Worm (Caenorhabditis elegans) whole organism, L1 larva: ENCODE data around the gene rpap-3.
A peak's percentile ranks its signal among the peaks of the same experiment; 100 is the strongest.

Experiments used
- C16A3.4 ChIP-seq: fragments of 150-350 bp; optimal IDR thresholded peaks from 2 replicates; lab custom pipeline; 2014; ENCODE audit warnings: missing biosample characterization, missing genetic modification characterization
- aly-2 ChIP-seq: fragments of 150-350 bp; optimal IDR thresholded peaks from 2 replicates; lab custom pipeline; 2014; ENCODE audit warnings: missing biosample characterization, missing genetic modification characterization
- blmp-1 ChIP-seq: fragments of 150-350 bp; optimal IDR thresholded peaks from 2 replicates; lab custom pipeline; 2014; ENCODE audit warnings: missing biosample characterization, missing genetic modification characterization
- ceh-88 ChIP-seq: fragments of 200-800 bp; sonication (Bioruptor generic); IDR thresholded peaks from 2 replicates; pipeline ENCODE4 v1.3.6; 2022; ENCODE audit warnings: missing genetic modification characterization, missing compliant biosample characterization
- ces-1 ChIP-seq: fragments of 150-350 bp; optimal IDR thresholded peaks from 2 replicates; lab custom pipeline; 2014; ENCODE audit warnings: missing biosample characterization, missing genetic modification reagents, missing genetic modification characterization
- dpl-1 ChIP-seq, 3 experiments: fragments of 150-350 bp in 2 of 3; sonication (generic microtip) in 1 of 3; optimal IDR thresholded peaks; 2 replicates each; lab custom pipeline; 2014 to 2017; ENCODE audit warnings: missing biosample characterization in 3 of 3, missing genetic modification characterization in 3 of 3, missing genetic modification reagents in 3 of 3
- dsc-1 ChIP-seq: sonication (generic microtip); optimal IDR thresholded peaks from 2 replicates; lab custom pipeline; 2016; ENCODE audit warnings: mild to moderate bottlenecking, missing genetic modification characterization, missing compliant biosample characterization
- efl-1 ChIP-seq, 4 experiments: fragments of 150-350 bp; optimal IDR thresholded peaks in 3 of 4; peaks in 1 of 4; 1 replicate in 1 of 4; 2 replicates in 3 of 4; lab custom pipeline; 2014; ENCODE audit warnings: missing biosample characterization in 2 of 4, missing genetic modification characterization in 2 of 4, missing genetic modification reagents in 2 of 4
- efl-3 ChIP-seq: fragments of 200-800 bp; sonication (Bioruptor generic); optimal IDR thresholded peaks from 2 replicates; lab custom pipeline; 2018; ENCODE audit warnings: mild to moderate bottlenecking, missing genetic modification characterization, missing compliant biosample characterization
- egl-27 ChIP-seq, 2 experiments: fragments of 150-350 bp in 1 of 2; sonication (generic microtip); optimal IDR thresholded peaks; 3 replicates each; lab custom pipeline; 2017 to 2018; ENCODE audit warnings: missing biosample characterization in 2 of 2, missing genetic modification characterization in 2 of 2, missing genetic modification reagents in 2 of 2
- elt-2 ChIP-seq: sonication (generic microtip); optimal IDR thresholded peaks from 2 replicates; lab custom pipeline; 2016; ENCODE audit warnings: missing genetic modification characterization, mild to moderate bottlenecking, inconsistent platforms, missing compliant biosample characterization, missing genetic modification reagents
- ets-5 ChIP-seq: fragments of 200-800 bp; sonication (Bioruptor generic); IDR thresholded peaks from 2 replicates; pipeline ENCODE4 v1.3.6; 2022; ENCODE audit warnings: missing genetic modification characterization, missing compliant biosample characterization
- fkh-10 ChIP-seq: sonication (generic microtip); optimal IDR thresholded peaks from 2 replicates; lab custom pipeline; 2017; ENCODE audit warnings: missing biosample characterization, missing genetic modification reagents, missing genetic modification characterization
- fkh-4 ChIP-seq: sonication (generic microtip); optimal IDR thresholded peaks from 2 replicates; lab custom pipeline; 2016; ENCODE audit warnings: missing compliant biosample characterization, missing genetic modification characterization, borderline replicate concordance
- fkh-8 ChIP-seq: sonication (generic microtip); optimal IDR thresholded peaks from 2 replicates; lab custom pipeline; 2016; ENCODE audit warnings: mild to moderate bottlenecking, missing genetic modification characterization, missing compliant biosample characterization
- grh-1 ChIP-seq: fragments of 200-800 bp; sonication (Bioruptor generic); IDR thresholded peaks from 2 replicates; pipeline ENCODE4 v1.3.6; 2022; ENCODE audit warnings: missing genetic modification reagents, missing genetic modification characterization, missing compliant biosample characterization
- hlh-17 ChIP-seq: fragments of 200-800 bp; sonication (Bioruptor generic); optimal IDR thresholded peaks from 2 replicates; lab custom pipeline; 2018; ENCODE audit warnings: missing genetic modification characterization, mild to moderate bottlenecking, missing compliant biosample characterization, moderate library complexity, borderline replicate concordance
- hpl-2 ChIP-seq: fragments of 150-350 bp; optimal IDR thresholded peaks from 2 replicates; lab custom pipeline; 2014; ENCODE audit warnings: missing biosample characterization, missing genetic modification reagents, missing genetic modification characterization
- isw-1 ChIP-seq: fragments of 200-800 bp; sonication (Bioruptor generic); IDR thresholded peaks from 2 replicates; pipeline ENCODE4 v1.3.6; 2022; ENCODE audit warnings: missing genetic modification characterization, missing compliant biosample characterization
- lin-13 ChIP-seq: fragments of 150-350 bp; optimal IDR thresholded peaks from 2 replicates; lab custom pipeline; 2014; ENCODE audit warnings: missing biosample characterization, missing genetic modification reagents, missing genetic modification characterization
- lin-14 ChIP-seq: fragments of 200-800 bp; sonication (Bioruptor generic); optimal IDR thresholded peaks from 2 replicates; lab custom pipeline; 2018; ENCODE audit warnings: mild to moderate bottlenecking, missing genetic modification characterization, moderate library complexity, missing compliant biosample characterization
- lin-15B ChIP-seq: fragments of 150-350 bp; sonication (generic microtip); optimal IDR thresholded peaks from 3 replicates; lab custom pipeline; 2014; ENCODE audit warnings: missing biosample characterization, missing genetic modification characterization
- lin-35 ChIP-seq, 2 experiments: fragments of 150-350 bp; optimal IDR thresholded peaks; 2 replicates each; lab custom pipeline; 2014; ENCODE audit warnings: missing biosample characterization in 2 of 2, missing genetic modification characterization in 2 of 2, missing genetic modification reagents in 2 of 2
- lir-3 ChIP-seq: sonication (generic microtip); optimal IDR thresholded peaks from 2 replicates; lab custom pipeline; 2016; ENCODE audit warnings: mild to moderate bottlenecking, missing genetic modification characterization, moderate library complexity, missing compliant biosample characterization; ENCODE audit not compliant: poor library complexity
- lsy-2 ChIP-seq, 2 experiments: fragments of 150-350 bp; optimal IDR thresholded peaks; 2 replicates each; lab custom pipeline; 2014; ENCODE audit warnings: missing biosample characterization in 2 of 2, missing genetic modification characterization in 2 of 2
- mdl-1 ChIP-seq, 2 experiments: fragments of 150-350 bp; optimal IDR thresholded peaks; 2 replicates each; lab custom pipeline; 2014 to 2017; ENCODE audit warnings: missing biosample characterization in 2 of 2, missing genetic modification characterization in 2 of 2, inconsistent platforms in 1 of 2
- mep-1 ChIP-seq: fragments of 150-350 bp; optimal IDR thresholded peaks from 2 replicates; lab custom pipeline; 2014; ENCODE audit warnings: missing biosample characterization, missing genetic modification characterization
- nhr-20 ChIP-seq: sonication (generic microtip); optimal IDR thresholded peaks from 2 replicates; lab custom pipeline; 2016; ENCODE audit warnings: mild to moderate bottlenecking, missing genetic modification characterization, missing compliant biosample characterization
- nhr-71 ChIP-seq: sonication (generic microtip); optimal IDR thresholded peaks from 2 replicates; lab custom pipeline; 2016; ENCODE audit warnings: mild to moderate bottlenecking, missing genetic modification characterization, moderate library complexity, missing compliant biosample characterization
- nhr-76 ChIP-seq: sonication (generic microtip); optimal IDR thresholded peaks from 2 replicates; lab custom pipeline; 2017; ENCODE audit warnings: missing biosample characterization, missing genetic modification characterization
- nhr-85 ChIP-seq: sonication (generic microtip); peaks from one replicate; lab custom pipeline; 2016; ENCODE audit warnings: missing genetic modification characterization, inconsistent platforms, missing compliant biosample characterization
- nhr-90 ChIP-seq: sonication (generic microtip); optimal IDR thresholded peaks from 2 replicates; lab custom pipeline; 2016; ENCODE audit warnings: mild to moderate bottlenecking, missing genetic modification characterization, missing compliant biosample characterization; ENCODE audit not compliant: poor library complexity
- pax-3 ChIP-seq: fragments of 200-800 bp; sonication (Bioruptor generic); optimal IDR thresholded peaks from 2 replicates; lab custom pipeline; 2018; ENCODE audit warnings: mild to moderate bottlenecking, missing genetic modification characterization, moderate library complexity, missing compliant biosample characterization
- pqm-1 ChIP-seq: sonication (generic microtip); optimal IDR thresholded peaks from 3 replicates; lab custom pipeline; 2017; ENCODE audit warnings: missing biosample characterization, missing genetic modification characterization
- rnt-1 ChIP-seq: sonication (generic microtip); optimal IDR thresholded peaks from 2 replicates; lab custom pipeline; 2016; ENCODE audit warnings: mild to moderate bottlenecking, missing genetic modification characterization, moderate library complexity, missing compliant biosample characterization
- snu-23 ChIP-seq: sonication (generic microtip); optimal IDR thresholded peaks from 2 replicates; lab custom pipeline; 2016; ENCODE audit warnings: missing genetic modification characterization, missing compliant biosample characterization
- sox-4 ChIP-seq: sonication (generic microtip); optimal IDR thresholded peaks from 2 replicates; lab custom pipeline; 2016; ENCODE audit warnings: missing genetic modification characterization, missing compliant biosample characterization
- sup-37 ChIP-seq: fragments of 200-800 bp; sonication (Bioruptor generic); optimal IDR thresholded peaks from 2 replicates; lab custom pipeline; 2018; ENCODE audit warnings: mild to moderate bottlenecking, missing genetic modification characterization, missing compliant biosample characterization
- tbx-2 ChIP-seq: sonication (generic microtip); optimal IDR thresholded peaks from 2 replicates; lab custom pipeline; 2016; ENCODE audit warnings: missing genetic modification characterization, missing compliant biosample characterization
- unc-130 ChIP-seq: fragments of 150-350 bp; optimal IDR thresholded peaks from 2 replicates; lab custom pipeline; 2017; ENCODE audit warnings: missing biosample characterization, missing genetic modification characterization, inconsistent platforms
- unc-30 ChIP-seq: sonication (generic microtip); optimal IDR thresholded peaks from 2 replicates; lab custom pipeline; 2017; ENCODE audit warnings: missing biosample characterization, missing genetic modification characterization
- unc-98 ChIP-seq: fragments of 200-800 bp; sonication (Bioruptor generic); IDR thresholded peaks from 2 replicates; pipeline ENCODE4 v1.3.6; 2022; ENCODE audit warnings: missing genetic modification characterization, missing compliant biosample characterization
- xbp-1 ChIP-seq: sonication (generic microtip); optimal IDR thresholded peaks from 2 replicates; lab custom pipeline; 2016; ENCODE audit warnings: missing genetic modification characterization, missing compliant biosample characterization

Gene rpap-3

ce11 chrIV:7778865-7779264 is at the start of gene rpap-3:
Gene rpap-3 (minus strand): TSS chrIV:7778965.
- TF ChIP-seq ces-1 (GFP tag; lab: Kevin White, UChicago) (no peak), lin-14 (no peak), unc-30 (tag; lab: Kevin White, UChicago) (no peak), hpl-2 (GFP tag; lab: Kevin White, UChicago) (no peak), unc-98 (GFP tag; lab: Robert Waterston, UW) (no peak), sup-37 (GFP tag; lab: Kevin White, UChicago) (no peak), lsy-2 (tag; optimal IDR thresholded peaks at IDR 0.05; lab: Kevin White, UChicago) (no peak), lin-15B (tag; lab: Kevin White, UChicago) (no peak)

DNA sequence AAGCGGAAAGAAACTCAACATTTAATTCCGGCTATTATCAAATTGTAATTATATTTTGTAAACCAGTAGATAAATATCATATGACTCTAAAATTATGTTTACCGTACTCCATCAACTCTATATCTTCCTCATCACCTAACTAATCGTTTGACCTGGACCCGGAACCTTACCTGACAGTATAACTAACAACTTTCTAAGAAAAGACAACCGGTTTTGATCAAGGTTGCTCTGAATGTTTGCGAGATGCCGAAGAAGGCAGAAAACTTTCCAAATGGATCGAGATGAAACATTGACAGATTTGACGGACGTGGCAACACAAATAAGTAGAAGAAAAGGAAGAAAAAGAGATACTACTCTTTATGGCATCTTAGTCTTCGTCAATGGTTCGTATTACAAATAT is 45.9 kb upstream of the rpap-3 start:
- peak; percentile 29 for TF ChIP-seq mep-1 (tag; lab: Kevin White, UChicago)
- TF ChIP-seq snu-23 (GFP tag; lab: Kevin White, UChicago): peak; percentile 38
- TF ChIP-seq tbx-2 (tag; lab: Kevin White, UChicago): peak; percentile 47
- peak; percentile 32 for TF ChIP-seq nhr-90 (tag; lab: Kevin White, UChicago)
- no peak for TF ChIP-seq efl-1 (optimal IDR thresholded peaks at IDR 0.05; lab: Kevin White, UChicago)
- TF ChIP-seq efl-1 (GFP tag; optimal IDR thresholded peaks at IDR 0.05 in 1 of 2; lab: Kevin White, UChicago): peak in 1 of 2 experiments; percentile 55
- peak; percentile 94 for TF ChIP-seq nhr-85
- TF ChIP-seq blmp-1 (tag; lab: Kevin White, UChicago): peak; percentile 24
- TF ChIP-seq egl-27 (tag; optimal IDR thresholded peaks at IDR 0.05; lab: Kevin White, UChicago): no peak
- TF ChIP-seq dsc-1 (tag; lab: Kevin White, UChicago): no peak
- TF ChIP-seq dpl-1 (GFP tag; optimal IDR thresholded peaks at IDR 0.05; lab: Kevin White, UChicago): no peak
- TF ChIP-seq xbp-1: no peak
- no peak for TF ChIP-seq pqm-1
- TF ChIP-seq nhr-71: peak; percentile 43
- peak; percentile 7 for TF ChIP-seq rnt-1 (tag; lab: Kevin White, UChicago)
- peak; percentile 74 for TF ChIP-seq lin-14
- peak; percentile 5 for TF ChIP-seq nhr-20 (tag; lab: Kevin White, UChicago)
- peak in 1 of 2 experiments; percentile 31 for TF ChIP-seq lsy-2 (tag; optimal IDR thresholded peaks at IDR 0.05; lab: Kevin White, UChicago)
- no peak for TF ChIP-seq mdl-1 (tag; optimal IDR thresholded peaks at IDR 0.05; lab: Kevin White, UChicago)
- TF ChIP-seq elt-2 (tag; lab: Kevin White, UChicago): no peak
- TF ChIP-seq sup-37 (GFP tag; lab: Kevin White, UChicago): no peak
- TF ChIP-seq unc-130 (tag; lab: Kevin White, UChicago): no peak
- peak; percentile 23 for TF ChIP-seq aly-2 (tag; lab: Kevin White, UChicago)
- peak; percentile 82 for TF ChIP-seq grh-1 (GFP tag; lab: Robert Waterston, UW)
- no peak for TF ChIP-seq isw-1

- TF ChIP-seq snu-23 (GFP tag; lab: Kevin White, UChicago) (no peak), hlh-17 (GFP tag; lab: Kevin White, UChicago) (no peak), ets-5 (GFP tag; lab: Robert Waterston, UW) (no peak), lir-3 (tag; lab: Kevin White, UChicago) (no peak), pax-3 (tag; lab: Kevin White, UChicago) (no peak), grh-1 (GFP tag; lab: Robert Waterston, UW) (no peak), dpl-1 (GFP tag; optimal IDR thresholded peaks at IDR 0.05; lab: Kevin White, UChicago) (no peak), fkh-10 (GFP tag; lab: Kevin White, UChicago) (no peak), lin-35 (GFP tag; optimal IDR thresholded peaks at IDR 0.05; lab: Kevin White, UChicago) (no peak), fkh-8 (tag; lab: Kevin White, UChicago) (no peak), nhr-76 (tag; lab: Kevin White, UChicago) (no peak), efl-3 (GFP tag; lab: Kevin White, UChicago) (no peak), lin-13 (no peak), C16A3.4 (tag; lab: Kevin White, UChicago) (no peak), ceh-88 (GFP tag; lab: Robert Waterston, UW) (no peak), aly-2 (tag; lab: Kevin White, UChicago) (no peak), sox-4 (tag; lab: Kevin White, UChicago) (no peak), elt-2 (tag; lab: Kevin White, UChicago) (no peak), fkh-4 (no peak)
Measured at ce11 chrIV:7822524-7822923, 43.8 kb upstream of the rpap-3 start, which contains the start of gene T14A8.2. Gene T14A8.2 (minus strand): TSS chrIV:7822624.
